Worm (Caenorhabditis elegans): Measurements from ENCODE around the gene srh-137.

DNA sequence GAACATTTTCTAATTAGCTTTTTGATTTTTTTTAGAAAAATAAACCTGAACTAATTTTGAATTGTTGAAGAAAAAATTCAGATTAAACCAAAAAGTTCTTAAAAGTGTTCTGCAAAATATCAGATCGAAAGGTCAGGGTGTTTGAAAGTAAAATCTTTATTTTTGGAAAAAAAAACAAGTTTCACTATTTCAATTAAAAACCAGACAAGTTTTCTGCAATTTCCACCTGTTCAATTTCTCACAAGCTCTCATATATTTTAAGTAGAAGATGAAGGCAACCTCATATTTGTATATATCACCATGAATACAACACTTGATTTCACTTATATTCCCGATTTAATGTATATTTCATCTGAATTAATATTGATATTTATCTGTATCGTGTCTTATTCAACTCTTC is 29.2 kb downstream of the srh-137 start, which contains the start of gene srz-102:
- TF ChIP-seq rpc-1 (optimal IDR thresholded peaks at IDR 0.05) (no peak), rpc-1 (tag; optimal IDR thresholded peaks at IDR 0.05) (no peak), B0019.2 (GFP tag; conservative IDR thresholded peaks at IDR 0.05) (no peak), ceh-91 (GFP tag; IDR thresholded peaks at IDR 0.05) (no peak), C17E4.6 (GFP tag; IDR thresholded peaks at IDR 0.05) (no peak), ztf-26 (tag; optimal IDR thresholded peaks at IDR 0.05) (no peak), snpc-4 (GFP tag; optimal IDR thresholded peaks at IDR 0.05) (no peak), snpc-4 (tag; optimal IDR thresholded peaks at IDR 0.05) (no peak), let-607 (tag; optimal IDR thresholded peaks at IDR 0.05) (no peak), ama-1 (optimal IDR thresholded peaks at IDR 0.05) (no peak), ama-1 (GFP tag; optimal IDR thresholded peaks at IDR 0.05) (no peak)
